Worm (Caenorhabditis elegans) whole organism, L3 larva: ENCODE data around the gene asp-16.

Source experiments
- R02D3.7 ChIP-seq: fragments of 150-350 bp; optimal IDR thresholded peaks from 2 replicates; lab custom pipeline; 2014; ENCODE audit warnings: missing biosample characterization, missing genetic modification characterization
- aly-2 ChIP-seq: fragments of 150-350 bp; optimal IDR thresholded peaks from 2 replicates; lab custom pipeline; 2014; ENCODE audit warnings: missing biosample characterization, missing genetic modification characterization
- ama-1 ChIP-seq: fragments of 150-350 bp; optimal IDR thresholded peaks from 2 replicates; lab custom pipeline; 2018
- ceh-28 ChIP-seq: fragments of 150-350 bp; optimal IDR thresholded peaks from 2 replicates; lab custom pipeline; 2014; ENCODE audit warnings: missing biosample characterization, missing genetic modification reagents, missing genetic modification characterization
- ceh-82 ChIP-seq: fragments of 150-350 bp; optimal IDR thresholded peaks from 2 replicates; lab custom pipeline; 2014; ENCODE audit warnings: missing biosample characterization, missing genetic modification characterization
- ceh-9 ChIP-seq: sonication (generic microtip); optimal IDR thresholded peaks from 2 replicates; lab custom pipeline; 2018; ENCODE audit warnings: missing biosample characterization, missing genetic modification characterization
- elt-1 ChIP-seq: fragments of 150-350 bp; optimal IDR thresholded peaks from 2 replicates; lab custom pipeline; 2014; ENCODE audit warnings: missing biosample characterization, missing genetic modification characterization
- elt-2 ChIP-seq: sonication (generic microtip); optimal IDR thresholded peaks from 2 replicates; lab custom pipeline; 2016; ENCODE audit warnings: missing genetic modification reagents, mild to moderate bottlenecking, missing genetic modification characterization, missing compliant biosample characterization
- elt-3 ChIP-seq, 3 experiments: fragments of 150-350 bp in 1 of 3; sonication (generic microtip) in 2 of 3; optimal IDR thresholded peaks; 2 replicates in 2 of 3; 4 replicates in 1 of 3; lab custom pipeline; 2014 to 2017; ENCODE audit warnings: missing biosample characterization in 3 of 3, missing genetic modification characterization in 3 of 3
- eor-1 ChIP-seq, 2 experiments: fragments of 150-350 bp; optimal IDR thresholded peaks; 2 replicates each; lab custom pipeline; 2014 to 2018; ENCODE audit warnings: missing biosample characterization in 2 of 2, missing genetic modification characterization in 2 of 2
- fos-1 ChIP-seq: fragments of 150-350 bp; optimal IDR thresholded peaks from 2 replicates; lab custom pipeline; 2014; ENCODE audit warnings: missing biosample characterization, missing genetic modification characterization
- hmg-11 ChIP-seq: sonication (generic microtip); optimal IDR thresholded peaks from 2 replicates; lab custom pipeline; 2016; ENCODE audit warnings: missing genetic modification characterization, missing compliant biosample characterization
- jun-1 ChIP-seq: fragments of 150-350 bp; optimal IDR thresholded peaks from 2 replicates; lab custom pipeline; 2014; ENCODE audit warnings: missing biosample characterization, missing genetic modification reagents, missing genetic modification characterization
- lin-15B ChIP-seq: fragments of 150-350 bp; optimal IDR thresholded peaks from 2 replicates; lab custom pipeline; 2014; ENCODE audit warnings: missing biosample characterization, missing genetic modification characterization
- lin-39 ChIP-seq: fragments of 150-350 bp; optimal IDR thresholded peaks from 2 replicates; lab custom pipeline; 2018; ENCODE audit warnings: missing biosample characterization, missing genetic modification reagents, missing genetic modification characterization
- lsy-12 ChIP-seq: sonication (generic microtip); optimal IDR thresholded peaks from 2 replicates; lab custom pipeline; 2016; ENCODE audit warnings: mild to moderate bottlenecking, missing genetic modification characterization, missing compliant biosample characterization
- mml-1 ChIP-seq: fragments of 150-350 bp; sonication (generic microtip); optimal IDR thresholded peaks from 3 replicates; lab custom pipeline; 2014; ENCODE audit warnings: missing biosample characterization, missing genetic modification characterization
- nhr-23 ChIP-seq: fragments of 150-350 bp; optimal IDR thresholded peaks from 2 replicates; lab custom pipeline; 2014; ENCODE audit warnings: missing biosample characterization, missing genetic modification reagents, missing genetic modification characterization
- nhr-237 ChIP-seq: fragments of 150-350 bp; optimal IDR thresholded peaks from 2 replicates; lab custom pipeline; 2014; ENCODE audit warnings: missing biosample characterization, missing genetic modification characterization
- nhr-25 ChIP-seq: sonication (generic microtip); optimal IDR thresholded peaks from 2 replicates; lab custom pipeline; 2017; ENCODE audit warnings: missing biosample characterization, missing genetic modification characterization
- nhr-43 ChIP-seq: sonication (generic microtip); optimal IDR thresholded peaks from 2 replicates; lab custom pipeline; 2016; ENCODE audit warnings: mild to moderate bottlenecking, missing genetic modification characterization, missing compliant biosample characterization; ENCODE audit not compliant: poor library complexity, severe bottlenecking
- nhr-77 ChIP-seq: fragments of 150-350 bp; optimal IDR thresholded peaks from 2 replicates; lab custom pipeline; 2014; ENCODE audit warnings: missing biosample characterization, missing genetic modification characterization
- pha-4 ChIP-seq: fragments of 150-350 bp; optimal IDR thresholded peaks from 2 replicates; lab custom pipeline; 2014; ENCODE audit warnings: missing biosample characterization, missing genetic modification reagents, missing genetic modification characterization
- pqm-1 ChIP-seq: fragments of 150-350 bp; optimal IDR thresholded peaks from 2 replicates; lab custom pipeline; 2017; ENCODE audit warnings: missing biosample characterization, missing genetic modification characterization, inconsistent platforms
- sea-2 ChIP-seq: fragments of 150-350 bp; sonication (generic microtip); optimal IDR thresholded peaks from 4 replicates; lab custom pipeline; 2014; ENCODE audit warnings: missing biosample characterization, missing genetic modification reagents, missing genetic modification characterization
- skn-1 ChIP-seq: fragments of 150-350 bp; optimal IDR thresholded peaks from 2 replicates; lab custom pipeline; 2014; ENCODE audit warnings: missing biosample characterization, missing genetic modification characterization
- snpc-4 ChIP-seq: fragments of 150-350 bp; optimal IDR thresholded peaks from 2 replicates; lab custom pipeline; 2014; ENCODE audit warnings: missing biosample characterization, missing genetic modification characterization
- unc-39 ChIP-seq: sonication (generic microtip); optimal IDR thresholded peaks from 4 replicates; lab custom pipeline; 2017; ENCODE audit warnings: missing biosample characterization, missing genetic modification characterization
- unc-62 ChIP-seq: fragments of 150-350 bp; sonication (generic microtip); optimal IDR thresholded peaks from 4 replicates; lab custom pipeline; 2014; ENCODE audit warnings: missing biosample characterization, missing genetic modification reagents, missing genetic modification characterization
- zag-1 ChIP-seq: fragments of 150-350 bp; optimal IDR thresholded peaks from 2 replicates; lab custom pipeline; 2014; ENCODE audit warnings: missing biosample characterization, missing genetic modification characterization
- ztf-11 ChIP-seq: fragments of 150-350 bp; optimal IDR thresholded peaks from 2 replicates; lab custom pipeline; 2014; ENCODE audit warnings: missing biosample characterization, missing genetic modification characterization
- ztf-4 ChIP-seq: fragments of 150-350 bp; optimal IDR thresholded peaks from 2 replicates; lab custom pipeline; 2014; ENCODE audit warnings: missing biosample characterization, missing genetic modification characterization

asp-16 gene

DNA sequence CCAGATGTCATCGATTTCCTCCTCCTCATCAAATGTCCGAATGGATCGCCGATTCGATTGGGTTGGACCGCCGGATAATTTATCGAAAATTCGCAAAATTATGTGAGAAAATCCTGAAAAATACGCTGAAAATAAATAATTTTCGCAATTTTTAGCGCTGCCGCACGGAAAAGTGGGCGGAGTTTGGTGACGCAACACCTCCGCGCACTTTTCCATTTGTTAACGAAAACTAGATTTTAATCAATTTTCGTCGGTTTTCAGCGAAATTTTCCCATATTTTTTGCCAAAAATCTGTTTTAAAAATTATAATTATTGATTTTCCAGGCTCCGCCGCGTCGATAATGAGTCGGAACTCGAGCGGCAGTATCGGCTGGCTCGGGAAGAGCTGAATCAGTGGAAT is 41.4 kb downstream of the asp-16 start, which contains the start of gene Y39B6A.34:
Y39B6A.34 (plus strand) TSS at position 3 of the 400 bp plus-strand sequence.
- TF ChIP-seq ama-1 (lab: Kevin White, UChicago) (peak; percentile 39), pha-4 (tag; lab: Kevin White, UChicago) (peak; percentile 46), hmg-11 (tag; lab: Kevin White, UChicago) (peak; percentile 50), lin-15B (tag; lab: Kevin White, UChicago) (peak; percentile 10), sea-2 (GFP tag; lab: Kevin White, UChicago) (no peak)

DNA sequence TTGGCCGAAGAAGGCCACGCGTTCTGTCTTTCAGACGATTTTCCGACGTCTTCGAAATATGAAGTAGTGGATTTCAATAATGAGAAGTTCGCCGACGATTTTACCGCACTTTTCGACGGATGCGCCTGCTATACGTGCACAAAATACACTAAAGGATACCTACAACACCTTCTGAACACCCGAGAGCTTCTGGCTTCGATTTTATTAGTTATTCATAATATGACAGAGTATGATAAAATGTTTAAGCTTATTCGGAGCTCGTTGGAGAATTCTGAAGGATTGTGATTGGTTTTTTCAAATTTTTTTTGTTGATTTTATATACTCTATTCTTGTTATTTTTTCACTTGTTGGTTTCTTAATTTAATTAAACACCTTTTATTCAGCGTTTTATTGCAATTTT is 41.9 kb downstream of the asp-16 start:
- TF ChIP-seq snpc-4 (tag; lab: Kevin White, UChicago) (no peak), R02D3.7 (no peak), ceh-82 (tag; lab: Kevin White, UChicago) (no peak), nhr-25 (tag; lab: Kevin White, UChicago) (no peak), jun-1 (no peak), sea-2 (GFP tag; lab: Kevin White, UChicago) (no peak), mml-1 (tag; lab: Kevin White, UChicago) (no peak), unc-39 (tag; lab: Kevin White, UChicago) (no peak), ztf-11 (tag; lab: Kevin White, UChicago) (no peak)
- TF ChIP-seq, all 47 proteins: peak for 0

DNA sequence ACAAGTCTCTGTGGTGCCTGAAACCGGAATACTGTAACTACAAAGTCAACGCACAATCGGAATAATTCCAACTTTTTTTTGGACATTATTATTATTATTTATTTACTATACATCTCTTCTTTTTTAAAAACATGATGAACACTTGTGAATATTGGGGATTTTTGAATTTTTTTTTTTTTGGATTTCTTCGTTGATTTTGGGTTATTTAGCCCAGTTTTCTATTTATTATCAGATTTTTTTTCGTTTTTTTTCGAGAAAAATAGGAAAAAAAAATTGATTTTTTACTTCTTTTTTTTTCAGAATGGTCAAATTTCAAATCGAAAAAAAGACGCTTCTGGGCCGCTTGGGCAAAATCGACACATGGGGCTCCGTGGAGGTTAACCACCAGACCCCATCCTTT is 44.4 kb downstream of the asp-16 start, which contains the start of gene tgt-2:
tgt-2 (plus strand) TSS at position 301 of the 400 bp plus-strand sequence.
- TF ChIP-seq lin-39 (tag; lab: Kevin White, UChicago) = no peak
- TF ChIP-seq, all 47 proteins: peak for 0

DNA sequence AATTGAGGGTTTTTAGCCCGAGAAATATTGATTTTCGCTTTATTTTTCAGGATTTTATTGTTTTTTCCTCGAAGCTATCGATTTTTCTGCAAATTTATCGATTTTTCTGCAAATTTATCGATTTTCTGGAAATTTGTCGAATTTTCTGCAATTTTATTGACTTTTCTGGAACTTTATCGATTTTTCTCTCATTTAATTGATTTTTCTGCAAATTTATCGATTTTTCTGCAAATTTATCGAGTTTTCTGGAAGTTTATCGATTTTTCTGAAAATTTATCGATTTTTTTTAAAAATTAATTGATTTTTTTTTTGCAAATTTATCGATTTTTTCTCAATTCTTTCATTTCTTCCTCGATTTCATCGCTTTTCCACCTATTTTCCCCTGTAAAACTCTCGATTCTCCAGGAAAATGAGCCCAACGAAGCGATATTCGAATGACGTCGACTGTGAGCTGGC is 48.8 kb downstream of the asp-16 start, which contains the start of gene gtf-2F2:
gtf-2F2 (plus strand) TSS at position 406 of the 456 bp plus-strand sequence.
- TF ChIP-seq unc-62 (GFP tag; lab: Kevin White, UChicago) (no peak), ceh-28 (tag; lab: Kevin White, UChicago) (peak; percentile 94)

DNA sequence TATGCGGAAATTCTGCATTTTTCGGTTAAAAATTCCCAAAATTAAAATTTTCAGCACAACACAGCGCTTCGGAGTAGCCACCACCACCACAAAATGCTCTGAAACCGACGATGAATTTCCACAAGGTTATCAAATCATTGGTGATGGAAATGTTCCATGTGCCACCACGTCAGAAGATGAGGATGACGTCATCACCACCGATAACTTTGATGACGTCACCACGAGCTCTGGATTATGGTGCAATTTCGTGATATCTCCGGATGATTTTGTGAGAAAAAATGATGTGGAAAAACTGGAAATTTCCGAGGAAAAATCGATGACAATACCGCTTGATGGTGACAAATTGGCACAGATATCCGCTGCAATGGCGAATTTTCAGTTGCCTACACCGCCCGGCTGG is 49.4 kb downstream of the asp-16 start:
- TF ChIP-seq elt-2 (tag; lab: Kevin White, UChicago) (no peak), nhr-77 (tag; lab: Kevin White, UChicago) (no peak), ceh-28 (tag; lab: Kevin White, UChicago) (no peak), pqm-1 (tag; lab: Kevin White, UChicago) (no peak), elt-1 (tag; lab: Kevin White, UChicago) (no peak), jun-1 (no peak), aly-2 (tag; lab: Kevin White, UChicago) (no peak), ceh-9 (tag; lab: Kevin White, UChicago) (no peak), mml-1 (tag; lab: Kevin White, UChicago) (no peak), nhr-237 (no peak), nhr-25 (tag; lab: Kevin White, UChicago) (no peak), lin-39 (tag; lab: Kevin White, UChicago) (no peak), elt-3 (tag; optimal IDR thresholded peaks at IDR 0.05; lab: Kevin White, UChicago) (no peak), ztf-4 (tag; lab: Kevin White, UChicago) (no peak), unc-62 (GFP tag; lab: Kevin White, UChicago) (no peak), lsy-12 (tag; lab: Kevin White, UChicago) (no peak), ceh-82 (tag; lab: Kevin White, UChicago) (no peak), ztf-11 (tag; lab: Kevin White, UChicago) (no peak), nhr-23 (tag; lab: Kevin White, UChicago) (no peak)

DNA sequence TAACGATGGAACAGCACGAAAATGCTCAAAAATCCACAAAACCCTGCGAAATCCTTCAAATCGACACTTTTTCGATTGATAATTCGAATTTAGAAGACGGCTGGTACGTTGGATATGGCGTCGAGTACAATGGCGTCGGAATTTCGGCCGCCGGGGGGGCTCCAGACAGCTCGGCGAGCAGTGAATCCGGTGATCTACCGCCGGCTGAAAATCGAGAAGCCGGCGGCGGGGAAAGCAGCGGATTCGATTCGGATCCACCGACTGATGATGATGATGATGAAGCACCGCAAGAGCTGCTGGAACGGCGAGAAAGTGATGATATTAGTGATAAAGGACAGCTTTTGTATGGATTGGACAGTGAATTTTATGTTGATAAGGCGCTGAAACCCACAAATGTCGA is 51.4 kb downstream of the asp-16 start:
- TF ChIP-seq fos-1 (tag; lab: Kevin White, UChicago) (no peak), mml-1 (tag; lab: Kevin White, UChicago) (no peak), eor-1 (tag; optimal IDR thresholded peaks at IDR 0.05; lab: Kevin White, UChicago) (no peak), nhr-43 (tag; lab: Kevin White, UChicago) (no peak), ztf-11 (tag; lab: Kevin White, UChicago) (no peak), skn-1 (tag; lab: Kevin White, UChicago) (no peak), aly-2 (tag; lab: Kevin White, UChicago) (no peak), zag-1 (no peak), nhr-237 (no peak), nhr-25 (tag; lab: Kevin White, UChicago) (no peak), ztf-4 (tag; lab: Kevin White, UChicago) (no peak)
- TF ChIP-seq, all 47 proteins: peak for 0
